Worm (Caenorhabditis elegans): ENCODE results near the gene ttc-36.
"Not testable (repeated sequence)": the region's sequence is repeated elsewhere in the genome, so short reads cannot be mapped to it uniquely, and the experiment has no call there.

Gene ttc-36

DNA sequence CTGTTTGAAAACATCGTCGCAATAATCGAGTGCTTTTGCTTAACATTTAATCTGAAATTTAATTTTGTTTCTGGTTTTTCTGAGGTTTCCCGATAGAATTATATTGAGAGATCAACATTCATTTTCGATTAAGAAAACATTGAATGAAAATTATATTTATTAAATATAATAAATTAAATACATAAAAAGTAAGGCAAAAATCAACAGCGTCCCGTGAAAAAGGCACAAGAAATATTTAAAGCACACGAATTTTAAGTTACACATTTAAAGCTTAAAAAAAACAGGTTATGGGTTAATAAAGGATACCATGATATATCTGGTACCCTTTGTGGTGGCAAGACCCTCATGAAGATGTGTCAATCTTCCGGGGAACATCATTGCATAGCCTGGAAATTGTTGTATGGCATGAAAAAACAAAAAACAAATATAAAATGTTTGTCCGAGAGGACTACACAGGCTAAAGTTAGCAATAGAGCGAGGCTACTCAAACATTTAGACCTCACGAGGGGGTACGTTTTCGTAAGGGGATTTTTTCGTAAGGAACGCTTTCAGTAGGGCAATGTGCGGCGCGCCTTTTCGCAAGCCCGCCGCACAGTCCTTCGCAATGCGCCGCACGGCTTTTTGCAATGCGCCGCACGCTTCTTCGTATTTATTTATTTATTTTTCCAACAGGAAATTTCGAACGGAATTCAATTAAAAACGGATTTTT lies 3.3 kb downstream of the ttc-36 start, which contains the start of gene mtcu-2 (continued):
- TF ChIP-seq D1046.2 (GFP tag; IDR thresholded peaks at IDR 0.05) (peak; percentile 98), lim-7 (GFP tag; IDR thresholded peaks at IDR 0.05) (peak; percentile 83), ctbp-1 (GFP tag; IDR thresholded peaks at IDR 0.05) (peak; percentile 98), daf-8 (GFP tag; IDR thresholded peaks at IDR 0.05) (peak; percentile 92; the same call in 1 of the 2 replicates), zip-11 (GFP tag; IDR thresholded peaks at IDR 0.05) (peak; percentile 78; the same call in 1 of the 2 replicates), Y48G9A.11 (GFP tag; IDR thresholded peaks at IDR 0.05) (peak; percentile 96), spr-1 (tag; optimal IDR thresholded peaks at IDR 0.05) (peak; percentile 55), nhr-11 (tag; optimal IDR thresholded peaks at IDR 0.05) (peak; percentile 80), dve-1 (tag; optimal IDR thresholded peaks at IDR 0.05; ENCODE audit: insufficient read depth) (peak; percentile 58), zfp-3 (GFP tag; conservative IDR thresholded peaks at IDR 0.05) (peak; percentile 95), duxl-1 (tag; optimal IDR thresholded peaks at IDR 0.05; ENCODE audit: poor library complexity) (peak; percentile 40), F49E8.2 (tag; optimal IDR thresholded peaks at IDR 0.05; ENCODE audit: borderline replicate concordance) (peak; percentile 32), lin-15B (tag; optimal IDR thresholded peaks at IDR 0.05) (peak; percentile 57), T26A8.4 (GFP tag; IDR thresholded peaks at IDR 0.05) (peak; percentile 99), pha-4 (GFP tag; IDR thresholded peaks at IDR 0.05) (peak; percentile 98), hlh-11 (tag; optimal IDR thresholded peaks at IDR 0.05) (peak; percentile 71), unc-130 (GFP tag; optimal IDR thresholded peaks at IDR 0.05) (peak; percentile 83), egl-43 (GFP tag; IDR thresholded peaks at IDR 0.05) (peak; percentile 99), hmg-1.1 (GFP tag; IDR thresholded peaks at IDR 0.05) (peak; percentile 99), snpc-1.2 (GFP tag; IDR thresholded peaks at IDR 0.05) (peak; percentile 95), daf-16 (tag; optimal IDR thresholded peaks at IDR 0.05) (peak; percentile 40), nhr-48 (tag; optimal IDR thresholded peaks at IDR 0.05) (peak; percentile 57), saeg-2 (GFP tag; IDR thresholded peaks at IDR 0.05) (peak; percentile 97), hlh-30 (tag; optimal IDR thresholded peaks at IDR 0.05; ENCODE audit: insufficient read depth) (peak; percentile 68), mdl-1 (tag; optimal IDR thresholded peaks at IDR 0.05) (peak in 1 of 2 experiments; percentile 48), lin-38 (GFP tag; IDR thresholded peaks at IDR 0.05) (peak; percentile 100)
- TF ChIP-seq pha-4 (tag; optimal IDR thresholded peaks at IDR 0.05); daf-16 (GFP tag; optimal IDR thresholded peaks at IDR 0.05): not testable (repeated sequence)

DNA sequence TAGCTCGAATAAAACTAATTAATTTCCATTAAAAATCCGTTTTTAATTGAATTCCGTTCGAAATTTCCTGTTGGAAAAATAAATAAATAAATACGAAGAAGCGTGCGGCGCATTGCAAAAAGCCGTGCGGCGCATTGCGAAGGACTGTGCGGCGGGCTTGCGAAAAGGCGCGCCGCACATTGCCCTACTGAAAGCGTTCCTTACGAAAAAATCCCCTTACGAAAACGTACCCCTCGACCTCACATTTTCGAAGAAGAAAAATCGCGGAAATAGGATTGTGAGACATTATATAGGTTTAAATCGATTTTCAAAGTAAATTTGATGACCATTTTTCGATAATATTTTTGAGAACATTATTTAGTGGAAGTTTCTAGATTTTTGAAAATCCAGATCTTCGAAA lies 4.8 kb downstream of the ttc-36 start:
- TF ChIP-seq T26A8.4 (GFP tag; IDR thresholded peaks at IDR 0.05) (peak; percentile 76), nhr-41 (GFP tag; IDR thresholded peaks at IDR 0.05) (0 out of 2 replicates have a peak, but pooled peaks have one; percentile 36), hmg-1.1 (GFP tag; IDR thresholded peaks at IDR 0.05) (peak; percentile 89), pha-4 (GFP tag; IDR thresholded peaks at IDR 0.05) (peak; percentile 69; the same call in 1 of the 2 replicates), mdt-29 (GFP tag; IDR thresholded peaks at IDR 0.05) (0 out of 2 replicates have a peak, but pooled peaks have one; percentile 16), lin-1 (GFP tag; IDR thresholded peaks at IDR 0.05) (0 out of 2 replicates have a peak, but pooled peaks have one; percentile 25), lin-38 (GFP tag; IDR thresholded peaks at IDR 0.05) (peak; percentile 91), saeg-2 (GFP tag; IDR thresholded peaks at IDR 0.05) (0 out of 2 replicates have a peak, but pooled peaks have one; percentile 20), ceh-20 (GFP tag; IDR thresholded peaks at IDR 0.05) (peak; percentile 66; the same call in 1 of the 2 replicates), vab-7 (GFP tag; IDR thresholded peaks at IDR 0.05) (peak; percentile 86), set-16 (GFP tag; IDR thresholded peaks at IDR 0.05) (peak; percentile 42; the same call in 1 of the 2 replicates), dmd-6 (GFP tag; IDR thresholded peaks at IDR 0.05) (peak; percentile 56), dmd-9 (GFP tag; IDR thresholded peaks at IDR 0.05) (0 out of 2 replicates have a peak, but pooled peaks have one; percentile 66), mes-2 (tag; optimal IDR thresholded peaks at IDR 0.05; ENCODE audit: poor library complexity, severe bottlenecking) (peak; percentile 49), egl-43 (GFP tag; IDR thresholded peaks at IDR 0.05) (peak; percentile 78), madf-5 (GFP tag; IDR thresholded peaks at IDR 0.05) (0 out of 4 replicates have a peak, but pooled peaks of 1 of the 2 experiments have one; percentile 63), Y48G9A.11 (GFP tag; IDR thresholded peaks at IDR 0.05) (peak; percentile 63), ceh-44 (GFP tag; IDR thresholded peaks at IDR 0.05) (peak; percentile 79), ctbp-1 (GFP tag; IDR thresholded peaks at IDR 0.05) (peak; percentile 76; the same call in 1 of the 2 replicates), tra-1 (GFP tag; IDR thresholded peaks at IDR 0.05) (peak; percentile 49; the same call in 1 of the 2 replicates), arid-1 (GFP tag; conservative IDR thresholded peaks at IDR 0.05) (peak; percentile 58; the same call in 1 of the 2 replicates), snpc-1.2 (GFP tag; IDR thresholded peaks at IDR 0.05) (peak; percentile 58; the same call in 1 of the 2 replicates), D1046.2 (GFP tag; IDR thresholded peaks at IDR 0.05) (peak; percentile 74; the same call in 1 of the 2 replicates)
- not testable (repeated sequence) for TF ChIP-seq pha-4 (tag; optimal IDR thresholded peaks at IDR 0.05)

All from whole organism, L4 larva.